Worm (Caenorhabditis elegans): Measurements from ENCODE around the gene myrf-2.

ce11 chrX:10146592-10146991 lies 47.6 kb downstream of the myrf-2 start, which contains the start of gene unc-115:
- peak; percentile 33 for TF ChIP-seq blmp-1 (tag; optimal IDR thresholded peaks at IDR 0.05)
- no peak for TF ChIP-seq lin-13 (tag; optimal IDR thresholded peaks at IDR 0.05)
- TF ChIP-seq sem-2 (GFP tag; optimal IDR thresholded peaks at IDR 0.05), result no peak

Data from whole organism, mixed stage, embryonic.